Fruit fly (Drosophila melanogaster) whole organism, wandering third instar larva: ENCODE data around the gene roq.

Experiments
- Abd-B ChIP-seq: fragments of >200 bp; optimal IDR thresholded peaks from 2 replicates; lab custom pipeline; 2017; ENCODE audit warnings: missing biosample characterization, missing genetic modification characterization
- CG32264 ChIP-seq: fragments of 200-800 bp; sonication (Bioruptor generic); optimal IDR thresholded peaks from 2 replicates; lab custom pipeline; 2016; ENCODE audit warnings: missing biosample characterization, missing genetic modification characterization
- CG9705 ChIP-seq: fragments of 200-800 bp; sonication (Bioruptor generic); optimal IDR thresholded peaks from 2 replicates; lab custom pipeline; 2018; ENCODE audit warnings: missing biosample characterization, mild to moderate bottlenecking, missing genetic modification characterization
- CrebA ChIP-seq: fragments of 200-800 bp; sonication (Bioruptor generic); optimal IDR thresholded peaks from 2 replicates; lab custom pipeline; 2016; ENCODE audit warnings: missing biosample characterization, mild to moderate bottlenecking, missing genetic modification characterization, borderline replicate concordance
- Dif ChIP-seq: fragments of 200-275, 200-300 bp; sonication (Bioruptor generic); optimal IDR thresholded peaks from 2 replicates; lab custom pipeline; 2018; ENCODE audit warnings: missing biosample characterization, missing genetic modification characterization; ENCODE audit not compliant: partially characterized antibody
- GATAd ChIP-seq: sonication (Bioruptor generic); optimal IDR thresholded peaks from 2 replicates; lab custom pipeline; 2016; ENCODE audit warnings: missing biosample characterization, missing genetic modification characterization
- HLH106 ChIP-seq: fragments of 200-800 bp; optimal IDR thresholded peaks from 3 replicates; lab custom pipeline; 2019; ENCODE audit warnings: missing biosample characterization, mild to moderate bottlenecking, missing genetic modification characterization, moderate library complexity
- Hnf4 ChIP-seq: fragments of 200-800 bp; sonication (Bioruptor generic); optimal IDR thresholded peaks from 2 replicates; lab custom pipeline; 2016; ENCODE audit warnings: missing biosample characterization, mild to moderate bottlenecking, missing genetic modification characterization
- Jra ChIP-seq: sonication (Bioruptor generic); optimal IDR thresholded peaks from 2 replicates; lab custom pipeline; 2016; ENCODE audit warnings: missing biosample characterization, missing genetic modification characterization
- Mio ChIP-seq: sonication (Bioruptor generic); optimal IDR thresholded peaks from 2 replicates; lab custom pipeline; 2016; ENCODE audit warnings: missing biosample characterization, missing genetic modification characterization
- Myc ChIP-seq: fragments of >200 bp; optimal IDR thresholded peaks from 2 replicates; lab custom pipeline; 2017
- N ChIP-seq: fragments of >200 bp; optimal IDR thresholded peaks from 2 replicates; lab custom pipeline; 2018; ENCODE audit warnings: missing biosample characterization, missing external identifiers, missing genetic modification characterization
- OdsH ChIP-seq: fragments of 200-800 bp; sonication (Bioruptor generic); optimal IDR thresholded peaks from 2 replicates; lab custom pipeline; 2016; ENCODE audit warnings: missing biosample characterization, mild to moderate bottlenecking, missing genetic modification characterization
- Rel ChIP-seq, 2 experiments: fragments of 200-800 bp; sonication (Bioruptor generic) in 1 of 2; optimal IDR thresholded peaks; 2 replicates in 1 of 2; 3 replicates in 1 of 2; lab custom pipeline; 2016 to 2019; ENCODE audit warnings: mild to moderate bottlenecking in 2 of 2, missing biosample characterization in 2 of 2, missing genetic modification characterization in 2 of 2, moderate library complexity in 1 of 2
- Sp1 ChIP-seq: fragments of 200-800 bp; sonication (Bioruptor generic); optimal IDR thresholded peaks from 3 replicates; lab custom pipeline; 2019; ENCODE audit warnings: missing biosample characterization, mild to moderate bottlenecking, missing genetic modification characterization, moderate library complexity
- Vsx2 ChIP-seq: fragments of 200-300, 225-300 bp; sonication (Bioruptor generic); optimal IDR thresholded peaks from 2 replicates; lab custom pipeline; 2018; ENCODE audit warnings: missing biosample characterization, missing genetic modification characterization; ENCODE audit not compliant: partially characterized antibody
- br ChIP-seq: fragments of 200-800 bp; sonication (Bioruptor generic); optimal IDR thresholded peaks from 2 replicates; lab custom pipeline; 2016; ENCODE audit warnings: missing biosample characterization, missing genetic modification characterization
- brk ChIP-seq: fragments of 200-800 bp; sonication (Bioruptor generic); optimal IDR thresholded peaks from 2 replicates; lab custom pipeline; 2016; ENCODE audit warnings: missing biosample characterization, mild to moderate bottlenecking, missing genetic modification characterization
- dmrt93B ChIP-seq: fragments of 200-800 bp; sonication (Bioruptor generic); optimal IDR thresholded peaks from 2 replicates; lab custom pipeline; 2018; ENCODE audit warnings: missing biosample characterization, mild to moderate bottlenecking, missing genetic modification characterization
- ey ChIP-seq: fragments of 200-800 bp; sonication (Bioruptor generic); optimal IDR thresholded peaks from 2 replicates; lab custom pipeline; 2016; ENCODE audit warnings: missing biosample characterization, missing genetic modification characterization
- foxo ChIP-seq, 2 experiments: fragments of 200-800 bp; sonication (Bioruptor generic); optimal IDR thresholded peaks; 2 replicates in 1 of 2; 3 replicates in 1 of 2; lab custom pipeline; 2016 to 2017; ENCODE audit warnings: missing biosample characterization in 2 of 2, missing genetic modification characterization in 2 of 2
- fru ChIP-seq: fragments of 200-800 bp; sonication (Bioruptor generic); optimal IDR thresholded peaks from 3 replicates; lab custom pipeline; 2016; ENCODE audit warnings: missing biosample characterization, mild to moderate bottlenecking, missing genetic modification characterization
- h ChIP-seq: fragments of 200-800 bp; sonication (Bioruptor generic); optimal IDR thresholded peaks from 3 replicates; lab custom pipeline; 2016; ENCODE audit warnings: missing biosample characterization, mild to moderate bottlenecking, missing genetic modification characterization
- jim ChIP-seq: fragments of 175-275, 200-325 bp; sonication (Bioruptor generic); optimal IDR thresholded peaks from 2 replicates; lab custom pipeline; 2016; ENCODE audit warnings: missing biosample characterization, mild to moderate bottlenecking, missing genetic modification characterization
- lola ChIP-seq: fragments of >200 bp; optimal IDR thresholded peaks from 2 replicates; lab custom pipeline; 2017; ENCODE audit warnings: missing biosample characterization, missing genetic modification characterization
- pan ChIP-seq: fragments of >200 bp; optimal IDR thresholded peaks from 2 replicates; lab custom pipeline; 2017
- psq ChIP-seq: fragments of 200-800 bp; sonication (Bioruptor generic); optimal IDR thresholded peaks from 3 replicates; lab custom pipeline; 2017; ENCODE audit warnings: missing biosample characterization, mild to moderate bottlenecking, missing genetic modification characterization, moderate library complexity
- rgr ChIP-seq: fragments of 200-800 bp; sonication (Bioruptor generic); optimal IDR thresholded peaks from 3 replicates; lab custom pipeline; 2016; ENCODE audit warnings: missing biosample characterization, mild to moderate bottlenecking, missing genetic modification characterization
- sv ChIP-seq: fragments of 200-800 bp; sonication (Bioruptor generic); optimal IDR thresholded peaks from 3 replicates; lab custom pipeline; 2016; ENCODE audit warnings: missing biosample characterization, missing genetic modification characterization

Gene roq

DNA sequence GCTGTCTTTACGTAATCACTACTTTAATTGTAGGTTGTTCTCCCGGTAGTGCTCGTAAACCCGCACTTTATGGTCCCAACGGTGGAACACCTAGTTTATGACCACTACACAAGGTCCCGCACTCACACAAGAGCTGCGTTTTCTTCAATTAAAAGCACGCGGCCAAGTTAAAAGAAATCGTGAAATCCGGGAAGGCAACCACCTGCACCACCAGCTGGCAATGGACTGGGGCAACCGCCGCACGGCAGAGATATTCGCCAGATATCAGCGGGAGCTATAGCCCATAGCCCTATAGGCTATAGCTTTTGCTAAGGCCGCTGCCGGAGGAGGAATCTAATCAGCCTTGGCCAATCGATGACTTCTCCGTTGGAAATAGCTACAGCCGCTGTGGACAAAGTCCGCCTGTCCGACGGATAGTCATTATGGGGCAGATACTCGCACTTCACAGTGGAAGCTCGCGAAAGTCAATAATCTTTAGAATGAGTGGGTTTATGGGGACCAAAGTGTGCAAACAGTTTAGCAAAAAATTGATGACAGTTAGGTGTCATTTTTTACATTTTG is 5.9 kb upstream of the roq start:
- no peak for TF ChIP-seq psq (GFP tag; lab: Kevin White, UChicago)
- no peak for TF ChIP-seq Vsx2
- no peak for TF ChIP-seq Dif
- TF ChIP-seq h (GFP tag; lab: Kevin White, UChicago), result peak; percentile 12
- TF ChIP-seq CrebA, result no peak
- TF ChIP-seq Rel (GFP tag; optimal IDR thresholded peaks at IDR 0.05; lab: Kevin White, UChicago), result no peak
- TF ChIP-seq Rel (tag; optimal IDR thresholded peaks at IDR 0.05; lab: Kevin White, UChicago), result no peak
- no peak for TF ChIP-seq Abd-B (GFP tag; lab: Kevin White, UChicago)

- TF ChIP-seq CG9705 (GFP tag; lab: Kevin White, UChicago) (no peak), Rel (GFP tag; optimal IDR thresholded peaks at IDR 0.05; lab: Kevin White, UChicago) (no peak), Rel (tag; optimal IDR thresholded peaks at IDR 0.05; lab: Kevin White, UChicago) (peak; percentile 1)
Measured at dm6 chr3L:16383056-16383455, 4.7 kb upstream of the roq start.

DNA sequence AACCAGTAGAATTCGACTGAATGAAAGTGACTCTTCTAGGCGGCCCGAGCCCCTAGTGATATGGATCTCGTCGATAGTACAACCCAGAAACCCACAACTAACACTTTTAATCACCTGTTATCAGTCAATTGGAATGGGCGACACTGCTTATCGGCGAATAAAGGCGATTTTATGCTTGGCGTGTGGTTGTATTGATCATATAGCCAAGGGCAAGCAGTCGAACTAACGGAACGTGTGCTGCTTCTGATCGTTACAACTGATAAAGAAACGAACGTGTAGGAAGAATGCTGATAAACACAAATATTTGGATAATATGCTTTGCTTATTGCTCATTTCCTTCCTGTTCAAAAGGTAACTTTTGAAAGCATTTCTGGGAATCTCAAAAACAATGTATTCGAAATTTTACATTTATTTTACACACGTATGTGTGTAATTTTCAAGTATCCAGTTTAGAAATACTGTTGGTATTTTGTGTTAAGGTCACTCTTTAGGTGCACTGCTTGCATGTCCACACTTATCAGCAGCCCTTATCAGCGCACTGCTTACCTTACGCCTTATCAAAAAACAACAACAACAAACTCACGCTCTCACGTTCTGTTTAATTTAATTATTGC is 2.9 kb upstream of the roq start, which contains the start of gene Agpat4:
Agpat4 (minus strand) TSS at position 387 of the 614 bp plus-strand sequence.
- TF ChIP-seq Sp1 (no peak), brk (GFP tag; lab: Kevin White, UChicago) (no peak), HLH106 (tag; lab: Kevin White, UChicago) (no peak), foxo (GFP tag; optimal IDR thresholded peaks at IDR 0.05; lab: Kevin White, UChicago) (no peak), fru (peak; percentile 31), Myc (lab: Kevin White, UChicago) (peak; percentile 10), GATAd (GFP tag; lab: Kevin White, UChicago) (peak; percentile 96), jim (GFP tag; lab: Kevin White, UChicago) (no peak), CG32264 (GFP tag; lab: Kevin White, UChicago) (no peak)

- TF ChIP-seq foxo (GFP tag; optimal IDR thresholded peaks at IDR 0.05; lab: Kevin White, UChicago), result peak in 1 of 2 experiments; percentile 55
- TF ChIP-seq br (GFP tag; lab: Kevin White, UChicago), result peak; percentile 25
- no peak for TF ChIP-seq Mio
- TF ChIP-seq Rel (GFP tag; optimal IDR thresholded peaks at IDR 0.05; lab: Kevin White, UChicago), result no peak
- no peak for TF ChIP-seq Rel (tag; optimal IDR thresholded peaks at IDR 0.05; lab: Kevin White, UChicago)
- TF ChIP-seq Myc (lab: Kevin White, UChicago), result no peak
- no peak for TF ChIP-seq Jra (GFP tag; lab: Kevin White, UChicago)
- TF ChIP-seq h (GFP tag; lab: Kevin White, UChicago), result peak; percentile 50
- TF ChIP-seq rgr (GFP tag; lab: Kevin White, UChicago), result peak; percentile 46
- TF ChIP-seq sv (GFP tag; lab: Kevin White, UChicago), result peak; percentile 51
- no peak for TF ChIP-seq CG9705 (GFP tag; lab: Kevin White, UChicago)
- peak; percentile 43 for TF ChIP-seq ey (GFP tag; lab: Kevin White, UChicago)
- TF ChIP-seq fru, result peak; percentile 10
- TF ChIP-seq OdsH (GFP tag; lab: Kevin White, UChicago), result peak; percentile 36
- TF ChIP-seq, all 38 proteins: peak for 8
Measured at dm6 chr3L:16380770-16381169, 2.4 kb upstream of the roq start.

DNA sequence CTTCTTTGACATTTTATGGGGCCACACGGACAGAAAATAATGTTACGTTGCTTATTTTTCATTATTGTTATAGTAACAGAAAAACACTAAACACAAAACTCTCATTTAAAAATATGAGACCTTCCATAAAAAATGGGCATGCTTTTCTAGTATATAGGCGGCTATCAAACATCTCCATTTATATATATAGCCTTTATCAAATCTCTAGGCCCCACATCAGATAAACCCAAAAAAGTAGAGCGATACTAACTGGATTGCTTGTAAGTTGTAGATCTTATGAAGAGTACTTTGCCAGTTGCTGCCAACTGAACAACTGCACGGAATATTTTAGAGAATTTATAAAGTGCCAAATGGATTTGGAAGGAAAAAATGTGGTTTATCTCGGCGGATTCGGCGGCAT is 8.8 kb downstream of the roq start, which contains the start of gene CG18814:
CG18814 (plus strand) TSS at position 301 of the 400 bp plus-strand sequence.
- TF ChIP-seq OdsH (GFP tag; lab: Kevin White, UChicago) (no peak), Vsx2 (no peak), CG9705 (GFP tag; lab: Kevin White, UChicago) (no peak), HLH106 (tag; lab: Kevin White, UChicago) (no peak), h (GFP tag; lab: Kevin White, UChicago) (no peak), Hnf4 (GFP tag; lab: Kevin White, UChicago) (no peak), sv (GFP tag; lab: Kevin White, UChicago) (no peak), lola (no peak), ey (GFP tag; lab: Kevin White, UChicago) (no peak), dmrt93B (GFP tag; lab: Kevin White, UChicago) (no peak), N (GFP tag; lab: Kevin White, UChicago) (no peak), pan (no peak), psq (GFP tag; lab: Kevin White, UChicago) (no peak), Abd-B (GFP tag; lab: Kevin White, UChicago) (no peak), Dif (no peak), Mio (no peak), Myc (lab: Kevin White, UChicago) (no peak), CG32264 (GFP tag; lab: Kevin White, UChicago) (no peak), Rel (GFP tag; optimal IDR thresholded peaks at IDR 0.05; lab: Kevin White, UChicago) (no peak), Rel (tag; optimal IDR thresholded peaks at IDR 0.05; lab: Kevin White, UChicago) (no peak)
- TF ChIP-seq, all 38 proteins: peak for 0
